Fruit fly (Drosophila melanogaster) whole organism, embryonic: ENCODE results near the gene CG13482.

Experiments used
- CG10209 ChIP-seq: fragments of 200-800 bp; sonication (Bioruptor generic); optimal IDR thresholded peaks from 3 replicates; lab custom pipeline; 2017; ENCODE audit warnings: missing biosample characterization, mild to moderate bottlenecking, missing genetic modification characterization, missing genetic modification reagents
- CG11093 ChIP-seq: fragments of 200-800 bp; sonication (Bioruptor generic); IDR thresholded peaks from 3 replicates; pipeline ENCODE4 v1.3.6; 2022; ENCODE audit warnings: missing biosample characterization, missing genetic modification characterization
- CG11723 ChIP-seq: fragments of 200-800 bp; sonication (Bioruptor generic); optimal IDR thresholded peaks from 2 replicates; lab custom pipeline; 2017; ENCODE audit warnings: missing biosample characterization, mild to moderate bottlenecking, missing genetic modification characterization
- CG14710 ChIP-seq: fragments of 200-800 bp; sonication (Bioruptor generic); optimal IDR thresholded peaks from 3 replicates; lab custom pipeline; 2019; ENCODE audit warnings: missing biosample characterization, mild to moderate bottlenecking, missing genetic modification characterization, moderate library complexity
- CG1529 ChIP-seq: fragments of 200-800 bp; sonication (Bioruptor generic); optimal IDR thresholded peaks from 3 replicates; lab custom pipeline; 2018; ENCODE audit warnings: missing biosample characterization, missing genetic modification characterization
- CG15601 ChIP-seq: fragments of 200-800 bp; sonication (Bioruptor generic); optimal IDR thresholded peaks from 3 replicates; lab custom pipeline; 2019; ENCODE audit warnings: missing biosample characterization, mild to moderate bottlenecking, missing genetic modification characterization, moderate library complexity
- CG17829 ChIP-seq: fragments of 200-800 bp; optimal IDR thresholded peaks from 2 replicates; lab custom pipeline; 2019; ENCODE audit warnings: missing biosample characterization, mild to moderate bottlenecking, missing genetic modification characterization, moderate library complexity
- CG18262 ChIP-seq: fragments of 200-800 bp; optimal IDR thresholded peaks from 3 replicates; lab custom pipeline; 2019; ENCODE audit warnings: missing biosample characterization, mild to moderate bottlenecking, missing genetic modification characterization, moderate library complexity
- CG18619 ChIP-seq: fragments of 200-800 bp; sonication (Bioruptor generic); optimal IDR thresholded peaks from 3 replicates; lab custom pipeline; 2017; ENCODE audit warnings: missing biosample characterization, mild to moderate bottlenecking, missing genetic modification characterization
- CG18764 ChIP-seq: fragments of 200-800 bp; sonication (Bioruptor generic); optimal IDR thresholded peaks from 3 replicates; lab custom pipeline; 2016; ENCODE audit warnings: missing biosample characterization, missing genetic modification characterization
- CG2889 ChIP-seq: fragments of 200-800 bp; sonication (Bioruptor generic); IDR thresholded peaks from 3 replicates; pipeline ENCODE4 v1.3.6; 2022; ENCODE audit warnings: missing biosample characterization, missing genetic modification characterization
- CG32767 ChIP-seq: fragments of 200-800 bp; sonication (Bioruptor generic); IDR thresholded peaks from 2 replicates; pipeline ENCODE4 v1.3.6; 2022; ENCODE audit warnings: missing biosample characterization, missing genetic modification characterization
- CG32772 ChIP-seq: fragments of 200-800 bp; sonication (Bioruptor generic); IDR thresholded peaks from 2 replicates; pipeline ENCODE4 v1.3.6; 2022; ENCODE audit warnings: missing biosample characterization, missing genetic modification characterization
- CG4328 ChIP-seq: fragments of 200-800 bp; sonication (Bioruptor generic); optimal IDR thresholded peaks from 3 replicates; lab custom pipeline; 2017; ENCODE audit warnings: missing biosample characterization, missing genetic modification reagents, missing genetic modification characterization
- CG7745 ChIP-seq: fragments of 200-800 bp; sonication (Bioruptor generic); optimal IDR thresholded peaks from 2 replicates; lab custom pipeline; 2018; ENCODE audit warnings: missing biosample characterization, mild to moderate bottlenecking, missing genetic modification characterization, moderate library complexity
- CG8478 ChIP-seq: fragments of >200 bp; optimal IDR thresholded peaks from 2 replicates; lab custom pipeline; 2018
- CG9437 ChIP-seq: fragments of 200-800 bp; sonication (Bioruptor generic); optimal IDR thresholded peaks from 2 replicates; lab custom pipeline; 2018; ENCODE audit warnings: missing biosample characterization, mild to moderate bottlenecking, missing genetic modification characterization
- CG9727 ChIP-seq: fragments of 200-800 bp; sonication (Bioruptor generic); optimal IDR thresholded peaks from 3 replicates; lab custom pipeline; 2017; ENCODE audit warnings: missing biosample characterization, mild to moderate bottlenecking, missing genetic modification characterization
- Chrac-16 ChIP-seq: fragments of 200-800 bp; sonication (Bioruptor generic); optimal IDR thresholded peaks from 3 replicates; lab custom pipeline; 2016; ENCODE audit warnings: missing biosample characterization, missing genetic modification characterization
- Hmr ChIP-seq: fragments of 200-800 bp; sonication (Bioruptor generic); optimal IDR thresholded peaks from 3 replicates; lab custom pipeline; 2017; ENCODE audit warnings: mild to moderate bottlenecking, missing biosample characterization, missing genetic modification reagents, missing genetic modification characterization
- Hr51 ChIP-seq, 2 experiments: fragments of 200-800 bp; sonication (Bioruptor generic); optimal IDR thresholded peaks; 2 replicates in 1 of 2; 3 replicates in 1 of 2; lab custom pipeline; 2016 to 2018; ENCODE audit warnings: missing biosample characterization in 2 of 2, missing genetic modification characterization in 2 of 2, mild to moderate bottlenecking in 1 of 2, moderate library complexity in 1 of 2
- Hr78 ChIP-seq, 2 experiments: fragments of 200-800 bp in 1 of 2; fragments of >200 bp in 1 of 2; sonication (Bioruptor generic) in 1 of 2; optimal IDR thresholded peaks; 2 replicates each; lab custom pipeline; 2017 to 2019; ENCODE audit warnings: missing biosample characterization in 2 of 2, missing genetic modification characterization in 2 of 2, mild to moderate bottlenecking in 1 of 2, moderate library complexity in 1 of 2
- Max ChIP-seq: fragments of 200-800 bp; sonication (Bioruptor generic); optimal IDR thresholded peaks from 2 replicates; lab custom pipeline; 2016; ENCODE audit warnings: missing biosample characterization, mild to moderate bottlenecking, missing genetic modification characterization
- Med ChIP-seq: fragments of 200-800 bp; sonication (Bioruptor generic); peaks from one replicate; lab custom pipeline; 2016; ENCODE audit warnings: missing biosample characterization, missing genetic modification characterization, mild to moderate bottlenecking, inconsistent platforms, moderate library complexity
- Meics ChIP-seq: fragments of 200-800 bp; sonication (Bioruptor generic); optimal IDR thresholded peaks from 2 replicates; lab custom pipeline; 2017; ENCODE audit warnings: missing biosample characterization, mild to moderate bottlenecking, missing genetic modification characterization
- NfI ChIP-seq: fragments of 200-800 bp; sonication (Bioruptor generic); optimal IDR thresholded peaks from 3 replicates; lab custom pipeline; 2018; ENCODE audit warnings: missing biosample characterization, mild to moderate bottlenecking, missing genetic modification characterization, moderate library complexity
- Pdp1 ChIP-seq, 2 experiments: fragments of 200-800 bp; sonication (Bioruptor generic); optimal IDR thresholded peaks; 3 replicates each; lab custom pipeline; 2016; ENCODE audit warnings: missing biosample characterization in 2 of 2, missing genetic modification characterization in 2 of 2, mild to moderate bottlenecking in 1 of 2, moderate library complexity in 1 of 2
- Ssrp ChIP-seq: fragments of 200-800 bp; sonication (Bioruptor generic); optimal IDR thresholded peaks from 2 replicates; lab custom pipeline; 2018; ENCODE audit warnings: missing biosample characterization, mild to moderate bottlenecking, missing genetic modification characterization, moderate library complexity
- Trl ChIP-seq, 3 experiments: fragments of >200 bp in 2 of 3; fragments of 200-800 bp in 1 of 3; sonication (Bioruptor generic) in 1 of 3; optimal IDR thresholded peaks; 2 replicates in 1 of 3; 3 replicates in 2 of 3; lab custom pipeline; 2016 to 2017; ENCODE audit warnings: missing biosample characterization in 1 of 3, missing genetic modification characterization in 1 of 3
- ac ChIP-seq: fragments of 200-800 bp; sonication (Bioruptor generic); optimal IDR thresholded peaks from 3 replicates; lab custom pipeline; 2017; ENCODE audit warnings: missing biosample characterization, mild to moderate bottlenecking, missing genetic modification characterization
- bab2 ChIP-seq: fragments of 200-800 bp; sonication (Bioruptor generic); optimal IDR thresholded peaks from 2 replicates; lab custom pipeline; 2016; ENCODE audit warnings: missing biosample characterization, missing genetic modification characterization
- btn ChIP-seq: fragments of 200-800 bp; sonication (Bioruptor generic); optimal IDR thresholded peaks from 2 replicates; lab custom pipeline; 2016; ENCODE audit warnings: missing biosample characterization, missing genetic modification characterization
- chif ChIP-seq, 2 experiments: fragments of 200-800 bp; sonication (Bioruptor generic); optimal IDR thresholded peaks; 3 replicates each; lab custom pipeline; 2016; ENCODE audit warnings: missing biosample characterization in 2 of 2, missing genetic modification characterization in 2 of 2
- dysf ChIP-seq: fragments of 200-800 bp; sonication (Bioruptor generic); IDR thresholded peaks from 3 replicates; pipeline ENCODE4 v1.3.6; 2022; ENCODE audit warnings: missing biosample characterization, missing genetic modification characterization
- gce ChIP-seq: fragments of 200-800 bp; sonication (Bioruptor generic); IDR thresholded peaks from 3 replicates; pipeline ENCODE4 v1.3.6; 2022; ENCODE audit warnings: missing biosample characterization, missing genetic modification characterization
- ham ChIP-seq: fragments of 200-800 bp; sonication (Bioruptor generic); IDR thresholded peaks from 2 replicates; pipeline ENCODE4 v1.3.6; 2022; ENCODE audit warnings: missing biosample characterization, missing genetic modification characterization
- lmd ChIP-seq: fragments of 200-800 bp; sonication (Bioruptor generic); IDR thresholded peaks from 2 replicates; pipeline ENCODE4 v1.3.6; 2022; ENCODE audit warnings: missing biosample characterization, missing genetic modification characterization
- lola ChIP-seq, 3 experiments: fragments of >200 bp in 2 of 3; fragments of 200-800 bp in 1 of 3; sonication (Bioruptor generic) in 1 of 3; optimal IDR thresholded peaks; 2 replicates each; lab custom pipeline; 2017 to 2019; ENCODE audit warnings: missing biosample characterization in 3 of 3, missing genetic modification characterization in 3 of 3, mild to moderate bottlenecking in 1 of 3, moderate library complexity in 1 of 3
- luna ChIP-seq: fragments of 200-800 bp; sonication (Bioruptor generic); optimal IDR thresholded peaks from 2 replicates; lab custom pipeline; 2016; ENCODE audit warnings: missing biosample characterization, missing genetic modification characterization
- phol ChIP-seq: fragments of 200-800 bp; sonication (Bioruptor generic); optimal IDR thresholded peaks from 3 replicates; lab custom pipeline; 2018; ENCODE audit warnings: missing biosample characterization, mild to moderate bottlenecking, missing genetic modification characterization, moderate library complexity
- ranshi ChIP-seq: fragments of 200-800 bp; sonication (Bioruptor generic); IDR thresholded peaks from 2 replicates; pipeline ENCODE4 v1.3.6; 2022; ENCODE audit warnings: missing biosample characterization, missing genetic modification characterization
- scrt ChIP-seq: fragments of 200-800 bp; sonication (Bioruptor generic); optimal IDR thresholded peaks from 2 replicates; lab custom pipeline; 2018; ENCODE audit warnings: missing biosample characterization, mild to moderate bottlenecking, missing genetic modification characterization, moderate library complexity
- sens ChIP-seq: fragments of 200-800 bp; sonication (Bioruptor generic); peaks from one replicate; lab custom pipeline; 2016; ENCODE audit warnings: missing biosample characterization, missing genetic modification characterization
- sim ChIP-seq: fragments of 200-800 bp; sonication (Bioruptor generic); IDR thresholded peaks from 2 replicates; pipeline ENCODE4 v1.3.6; 2022; ENCODE audit warnings: missing biosample characterization, missing genetic modification characterization
- sima ChIP-seq: fragments of 200-800 bp; sonication (Bioruptor generic); optimal IDR thresholded peaks from 2 replicates; lab custom pipeline; 2016; ENCODE audit warnings: missing biosample characterization, missing genetic modification characterization
- stc ChIP-seq: fragments of 200-800 bp; sonication (Bioruptor generic); IDR thresholded peaks from 2 replicates; pipeline ENCODE4 v1.3.6; 2022; ENCODE audit warnings: missing biosample characterization, missing genetic modification characterization
- stwl ChIP-seq: fragments of 200-800 bp; sonication (Bioruptor generic); optimal IDR thresholded peaks from 3 replicates; lab custom pipeline; 2018; ENCODE audit warnings: missing biosample characterization, mild to moderate bottlenecking, missing genetic modification characterization, moderate library complexity
- trh ChIP-seq: fragments of 200-800 bp; sonication (Bioruptor generic); optimal IDR thresholded peaks from 2 replicates; lab custom pipeline; 2016; ENCODE audit warnings: missing biosample characterization, missing genetic modification characterization
- unc-4 ChIP-seq: fragments of 200-800 bp; sonication (Bioruptor generic); IDR thresholded peaks from 2 replicates; pipeline ENCODE4 v1.3.6; 2022; ENCODE audit warnings: missing biosample characterization, missing genetic modification characterization; ENCODE audit not compliant: partially characterized antibody
- unpg ChIP-seq: fragments of 200-800 bp; sonication (Bioruptor generic); optimal IDR thresholded peaks from 3 replicates; lab custom pipeline; 2018; ENCODE audit warnings: missing biosample characterization, mild to moderate bottlenecking, missing genetic modification characterization, moderate library complexity

Gene CG13482

DNA sequence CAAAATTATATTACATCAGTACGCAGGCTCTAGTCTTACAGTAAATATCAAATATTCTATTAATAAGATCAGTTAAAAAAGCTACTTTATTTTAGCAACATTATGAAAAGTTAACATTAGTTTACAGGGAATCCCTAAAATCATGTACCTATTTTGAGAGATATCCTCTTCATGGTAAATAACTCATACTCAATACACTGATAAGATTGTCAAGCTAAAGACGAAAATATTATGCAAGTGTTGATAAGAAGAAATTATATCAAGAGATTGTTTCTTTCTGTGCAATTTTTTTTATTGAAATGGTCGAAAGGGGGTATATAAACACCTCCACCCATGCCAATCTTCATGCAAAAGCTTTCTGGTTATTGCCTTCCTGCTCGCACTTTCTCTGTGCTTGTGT lies 709 bp upstream of the CG13482 start (continued):
- TF ChIP-seq CG32767 (GFP tag; lab: Robert Waterston, UW) = no peak
- TF ChIP-seq lola (GFP tag; optimal IDR thresholded peaks at IDR 0.05; lab: Kevin White, UChicago) = peak in 1 of 3 experiments; percentile 34
- TF ChIP-seq CG18262 (tag; lab: Kevin White, UChicago) = peak; percentile 54
- TF ChIP-seq unpg (GFP tag; lab: Kevin White, UChicago) = peak; percentile 44
- no peak for TF ChIP-seq scrt (GFP tag; lab: Kevin White, UChicago)
- TF ChIP-seq CG7745 (tag; lab: Kevin White, UChicago) = no peak
- 0 out of 3 replicates have a peak, but pooled peaks have one; percentile 18 for TF ChIP-seq dysf (GFP tag; lab: Robert Waterston, UW)
- peak; percentile 2 for TF ChIP-seq CG9727 (GFP tag; lab: Kevin White, UChicago)
- peak; percentile 26 for TF ChIP-seq CG1529 (GFP tag; lab: Kevin White, UChicago)
- peak; percentile 55 for TF ChIP-seq CG15601 (tag; lab: Kevin White, UChicago)
- no peak for TF ChIP-seq ham (GFP tag; lab: Robert Waterston, UW)
- peak; percentile 27 for TF ChIP-seq Meics
- no peak for TF ChIP-seq CG4328 (GFP tag; lab: Kevin White, UChicago)
- TF ChIP-seq CG17829 (tag; lab: Kevin White, UChicago) = peak; percentile 7
- TF ChIP-seq CG2889 = no peak
- peak; percentile 90 for TF ChIP-seq sens
- TF ChIP-seq ac (GFP tag; lab: Kevin White, UChicago) = no peak
- TF ChIP-seq Chrac-16 = peak; percentile 3
- TF ChIP-seq btn (GFP tag; lab: Kevin White, UChicago) = no peak
- no peak for TF ChIP-seq unc-4
- TF ChIP-seq gce (GFP tag; lab: Robert Waterston, UW) = no peak
- no peak for TF ChIP-seq Trl (optimal IDR thresholded peaks at IDR 0.05; lab: Kevin White, UChicago)
- no peak for TF ChIP-seq Trl (GFP tag; optimal IDR thresholded peaks at IDR 0.05; lab: Kevin White, UChicago)
- TF ChIP-seq bab2 (GFP tag; lab: Kevin White, UChicago) = no peak
- peak; percentile 11 for TF ChIP-seq CG18619 (GFP tag; lab: Kevin White, UChicago)
- TF ChIP-seq chif (GFP tag; optimal IDR thresholded peaks at IDR 0.05; lab: Kevin White, UChicago) = peak in 1 of 2 experiments; percentile 4
- TF ChIP-seq sima (GFP tag; lab: Kevin White, UChicago) = no peak
- no peak for TF ChIP-seq CG11093 (GFP tag; lab: Robert Waterston, UW)
- no peak for TF ChIP-seq stc (GFP tag; lab: Robert Waterston, UW)
- peak; percentile 22 for TF ChIP-seq CG10209 (GFP tag; lab: Kevin White, UChicago)
- TF ChIP-seq phol = peak; percentile 44
- TF ChIP-seq Pdp1 (GFP tag; optimal IDR thresholded peaks at IDR 0.05; lab: Kevin White, UChicago) = peak in 1 of 2 experiments; percentile 20
- TF ChIP-seq CG18764 (GFP tag; lab: Kevin White, UChicago) = peak; percentile 20
- no peak for TF ChIP-seq ranshi (GFP tag; lab: Robert Waterston, UW)
- TF ChIP-seq NfI = peak; percentile 11
- TF ChIP-seq Hr78 (GFP tag; optimal IDR thresholded peaks at IDR 0.05; lab: Kevin White, UChicago) = no peak
- no peak for TF ChIP-seq sim (GFP tag; lab: Robert Waterston, UW)
- peak in 1 of 2 experiments; percentile 72 for TF ChIP-seq Hr51 (GFP tag; optimal IDR thresholded peaks at IDR 0.05; lab: Kevin White, UChicago)
- TF ChIP-seq CG32772 (GFP tag; lab: Robert Waterston, UW) = 0 out of 2 replicates have a peak, but pooled peaks have one; percentile 9
- peak; percentile 57 for TF ChIP-seq Med (GFP tag; lab: Kevin White, UChicago)
- no peak for TF ChIP-seq lmd (GFP tag; lab: Robert Waterston, UW)
- TF ChIP-seq luna (GFP tag; lab: Kevin White, UChicago) = no peak
- TF ChIP-seq CG9437 (GFP tag; lab: Kevin White, UChicago) = peak; percentile 9
- TF ChIP-seq Hmr = peak; percentile 34
- TF ChIP-seq CG11723 (GFP tag; lab: Kevin White, UChicago) = peak; percentile 27
- no peak for TF ChIP-seq CG8478 (lab: Kevin White, UChicago)
- peak; percentile 28 for TF ChIP-seq Max
- TF ChIP-seq CG14710 (tag; lab: Kevin White, UChicago) = peak; percentile 21
- TF ChIP-seq trh (GFP tag; lab: Kevin White, UChicago) = no peak
- TF ChIP-seq stwl (tag; lab: Kevin White, UChicago) = no peak
- peak; percentile 45 for TF ChIP-seq Ssrp
